Worm (Caenorhabditis elegans) whole organism, late embryonic: Measurements from ENCODE around the gene ebp-3.

Experiments used
- C08G9.2 ChIP-seq: sonication (generic microtip); optimal IDR thresholded peaks from 2 replicates; lab custom pipeline; 2016; ENCODE audit warnings: mild to moderate bottlenecking, missing genetic modification characterization, moderate library complexity, missing compliant biosample characterization
- ahr-1 ChIP-seq: sonication (generic microtip); optimal IDR thresholded peaks from 2 replicates; lab custom pipeline; 2016; ENCODE audit warnings: missing genetic modification characterization, missing compliant biosample characterization
- ama-1 ChIP-seq: fragments of 150-350 bp; optimal IDR thresholded peaks from 2 replicates; lab custom pipeline; 2014
- ceh-22 ChIP-seq: sonication (generic microtip); optimal IDR thresholded peaks from 2 replicates; lab custom pipeline; 2017; ENCODE audit warnings: missing biosample characterization, missing genetic modification characterization
- ceh-30 ChIP-seq: fragments of 150-350 bp; optimal IDR thresholded peaks from 2 replicates; lab custom pipeline; 2014; ENCODE audit warnings: missing biosample characterization, missing genetic modification characterization
- dve-1 ChIP-seq: sonication (generic microtip); optimal IDR thresholded peaks from 2 replicates; lab custom pipeline; 2017; ENCODE audit warnings: antibody characterized with exemption, mild to moderate bottlenecking, missing genetic modification characterization, missing compliant biosample characterization
- elt-4 ChIP-seq: sonication (generic microtip); optimal IDR thresholded peaks from 2 replicates; lab custom pipeline; 2016; ENCODE audit warnings: missing genetic modification characterization, missing compliant biosample characterization
- eyg-1 ChIP-seq: sonication (generic microtip); optimal IDR thresholded peaks from 2 replicates; lab custom pipeline; 2016; ENCODE audit warnings: missing genotype, missing genetic modification characterization, missing compliant biosample characterization
- fax-1 ChIP-seq: sonication (generic microtip); optimal IDR thresholded peaks from 2 replicates; lab custom pipeline; 2016; ENCODE audit warnings: missing genotype, missing genetic modification characterization, missing compliant biosample characterization
- fkh-6 ChIP-seq: sonication (generic microtip); optimal IDR thresholded peaks from 2 replicates; lab custom pipeline; 2016; ENCODE audit warnings: missing genetic modification characterization, missing compliant biosample characterization
- gmeb-2 ChIP-seq: sonication (generic microtip); optimal IDR thresholded peaks from 2 replicates; lab custom pipeline; 2016; ENCODE audit warnings: missing genetic modification characterization, inconsistent platforms, missing compliant biosample characterization
- hlh-30 ChIP-seq: sonication (generic microtip); optimal IDR thresholded peaks from 2 replicates; lab custom pipeline; 2017; ENCODE audit warnings: antibody characterized with exemption, missing genetic modification characterization, missing compliant biosample characterization; ENCODE audit not compliant: insufficient read depth
- hlh-6 ChIP-seq: sonication (generic microtip); optimal IDR thresholded peaks from 2 replicates; lab custom pipeline; 2016; ENCODE audit warnings: missing genotype, missing genetic modification characterization, missing compliant biosample characterization
- hlh-8 ChIP-seq: sonication (generic microtip); optimal IDR thresholded peaks from 2 replicates; lab custom pipeline; 2016; ENCODE audit warnings: missing genotype, missing genetic modification characterization, missing compliant biosample characterization
- mec-3 ChIP-seq: sonication (generic microtip); optimal IDR thresholded peaks from 2 replicates; lab custom pipeline; 2016; ENCODE audit warnings: borderline replicate concordance, missing genetic modification characterization, missing compliant biosample characterization
- nfya-1 ChIP-seq: sonication (generic microtip); optimal IDR thresholded peaks from 2 replicates; lab custom pipeline; 2017; ENCODE audit warnings: missing genetic modification characterization, mild to moderate bottlenecking, missing compliant biosample characterization, antibody characterized with exemption, moderate library complexity
- ref-2 ChIP-seq: sonication (generic microtip); optimal IDR thresholded peaks from 2 replicates; lab custom pipeline; 2016; ENCODE audit warnings: missing genetic modification characterization, missing compliant biosample characterization
- sdc-2 ChIP-seq: sonication (generic microtip); optimal IDR thresholded peaks from 2 replicates; lab custom pipeline; 2016; ENCODE audit warnings: missing genotype, missing genetic modification characterization, missing compliant biosample characterization
- tbx-2 ChIP-seq: sonication (generic microtip); optimal IDR thresholded peaks from 2 replicates; lab custom pipeline; 2016; ENCODE audit warnings: missing genetic modification characterization, missing compliant biosample characterization
- unc-55 ChIP-seq: sonication (generic microtip); optimal IDR thresholded peaks from 2 replicates; lab custom pipeline; 2017; ENCODE audit warnings: missing biosample characterization, missing genetic modification reagents, missing genetic modification characterization
- unc-86 ChIP-seq: sonication (generic microtip); optimal IDR thresholded peaks from 2 replicates; lab custom pipeline; 2016; ENCODE audit warnings: missing genetic modification characterization, missing compliant biosample characterization
- zip-5 ChIP-seq: sonication (generic microtip); optimal IDR thresholded peaks from 2 replicates; lab custom pipeline; 2016; ENCODE audit warnings: missing genetic modification characterization, missing compliant biosample characterization

The ebp-3 gene

ce11 chrV:18107969-18108368 is 52.2 kb downstream of the ebp-3 start, which contains the start of gene Y37H2A.1:
Gene Y37H2A.1, plus strand, starts transcription at chrV:18108269.
- TF ChIP-seq nfya-1 (no peak), ceh-22 (tag; lab: Kevin White, UChicago) (no peak), tbx-2 (tag; lab: Kevin White, UChicago) (no peak), sdc-2 (tag; lab: Kevin White, UChicago) (no peak), unc-55 (GFP tag; lab: Kevin White, UChicago) (no peak), hlh-6 (tag; lab: Kevin White, UChicago) (no peak), fax-1 (tag; lab: Kevin White, UChicago) (no peak), elt-4 (tag; lab: Kevin White, UChicago) (no peak), ahr-1 (tag; lab: Kevin White, UChicago) (no peak), ama-1 (lab: Kevin White, UChicago) (no peak), C08G9.2 (tag; lab: Kevin White, UChicago) (no peak), mec-3 (tag; lab: Kevin White, UChicago) (no peak), ceh-30 (tag; lab: Kevin White, UChicago) (no peak), ref-2 (tag; lab: Kevin White, UChicago) (no peak), hlh-8 (tag; lab: Kevin White, UChicago) (no peak), zip-5 (no peak)

DNA sequence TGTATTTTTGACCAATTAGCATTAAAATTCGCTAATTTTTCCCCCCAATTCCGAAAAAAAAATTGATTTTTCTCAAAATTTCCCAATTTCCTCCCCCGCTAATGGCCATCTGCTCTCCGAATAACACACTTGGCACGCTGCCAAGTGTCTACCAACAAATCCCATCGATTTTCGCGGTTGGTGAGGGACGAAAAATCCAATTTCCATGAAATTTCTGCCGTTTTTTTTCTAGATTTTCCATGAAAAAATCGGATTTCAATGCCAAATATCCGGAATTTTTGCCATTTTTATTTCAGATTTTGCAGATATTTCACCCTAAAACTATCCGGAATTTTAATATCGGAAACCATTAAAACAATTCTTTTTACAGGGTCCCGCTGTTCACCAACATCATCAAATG is 53.7 kb downstream of the ebp-3 start:
- no peak for TF ChIP-seq hlh-8 (tag; lab: Kevin White, UChicago)
- no peak for TF ChIP-seq ahr-1 (tag; lab: Kevin White, UChicago)
- no peak for TF ChIP-seq gmeb-2 (tag; lab: Kevin White, UChicago)
- TF ChIP-seq tbx-2 (tag; lab: Kevin White, UChicago): no peak
- no peak for TF ChIP-seq eyg-1 (tag; lab: Kevin White, UChicago)
- no peak for TF ChIP-seq hlh-30 (tag; lab: Kevin White, UChicago)
- TF ChIP-seq dve-1 (tag; lab: Kevin White, UChicago): no peak
- TF ChIP-seq fkh-6 (tag; lab: Kevin White, UChicago): no peak
- TF ChIP-seq unc-86: no peak
- TF ChIP-seq C08G9.2 (tag; lab: Kevin White, UChicago): no peak
- TF ChIP-seq nfya-1: no peak
